Worm (Caenorhabditis elegans) whole organism, L4 larva: Measurements from ENCODE around the gene F54F11.1.

Experiments used
- F10B5.3 ChIP-seq: sonication (generic microtip); optimal IDR thresholded peaks from 2 replicates; lab custom pipeline; 2016; ENCODE audit warnings: mild to moderate bottlenecking, missing genetic modification characterization, missing compliant biosample characterization
- F49E8.2 ChIP-seq: sonication (generic microtip); optimal IDR thresholded peaks from 2 replicates; lab custom pipeline; 2016; ENCODE audit warnings: missing compliant biosample characterization, mild to moderate bottlenecking, missing genetic modification characterization, borderline replicate concordance
- R02D3.7 ChIP-seq: fragments of 150-350 bp; sonication (generic microtip); optimal IDR thresholded peaks from 3 replicates; lab custom pipeline; 2014; ENCODE audit warnings: missing biosample characterization, missing genetic modification characterization
- Y5F2A.4 ChIP-seq: fragments of 200-800 bp; sonication (Bioruptor generic); optimal IDR thresholded peaks from 2 replicates; lab custom pipeline; 2018; ENCODE audit warnings: mild to moderate bottlenecking, missing genetic modification characterization, missing compliant biosample characterization
- Y75B8A.6 ChIP-seq: fragments of 200-800 bp; sonication (Bioruptor generic); IDR thresholded peaks from 2 replicates; pipeline ENCODE4 v1.3.6; 2022; ENCODE audit warnings: missing genetic modification reagents, missing genetic modification characterization, missing compliant biosample characterization
- ZK546.5 ChIP-seq, 2 experiments: sonication (generic microtip); optimal IDR thresholded peaks; 2 replicates each; lab custom pipeline; 2017; ENCODE audit warnings: missing biosample characterization in 2 of 2, missing genetic modification characterization in 2 of 2
- aly-2 ChIP-seq: sonication (generic microtip); optimal IDR thresholded peaks from 2 replicates; lab custom pipeline; 2018; ENCODE audit warnings: missing biosample characterization, missing genetic modification characterization
- ama-1 ChIP-seq: fragments of 150-350 bp; optimal IDR thresholded peaks from 2 replicates; lab custom pipeline; 2014; ENCODE audit warnings: inconsistent platforms, mixed read lengths
- arid-1 ChIP-seq: fragments of 200-800 bp; sonication (Bioruptor generic); conservative IDR thresholded peaks from 2 replicates; pipeline ENCODE4 v1.3.6; 2022; ENCODE audit warnings: missing genetic modification reagents, missing genetic modification characterization, missing compliant biosample characterization
- attf-4 ChIP-seq: sonication (generic microtip); optimal IDR thresholded peaks from 3 replicates; lab custom pipeline; 2017; ENCODE audit warnings: missing biosample characterization, missing genetic modification characterization
- daf-12 ChIP-seq: fragments of 150-350 bp; optimal IDR thresholded peaks from 2 replicates; lab custom pipeline; 2014; ENCODE audit warnings: missing biosample characterization, missing genetic modification reagents, missing genetic modification characterization
- daf-16 ChIP-seq, 3 experiments: sonication (generic microtip); optimal IDR thresholded peaks; 2 replicates each; lab custom pipeline; 2016 to 2017; ENCODE audit warnings: missing genetic modification characterization in 3 of 3, missing genetic modification reagents in 3 of 3, mild to moderate bottlenecking in 2 of 3, missing compliant biosample characterization in 2 of 3, missing biosample characterization in 1 of 3, moderate library complexity in 1 of 3
- daf-8 ChIP-seq: fragments of 200-800 bp; sonication (Bioruptor generic); IDR thresholded peaks from 2 replicates; pipeline ENCODE4 v1.3.6; 2022; ENCODE audit warnings: missing genetic modification characterization, missing compliant biosample characterization
- duxl-1 ChIP-seq: sonication (generic microtip); optimal IDR thresholded peaks from 2 replicates; lab custom pipeline; 2016; ENCODE audit warnings: mild to moderate bottlenecking, missing genetic modification characterization, moderate library complexity, missing compliant biosample characterization; ENCODE audit not compliant: poor library complexity
- egl-27 ChIP-seq: sonication (generic microtip); optimal IDR thresholded peaks from 3 replicates; lab custom pipeline; 2017; ENCODE audit warnings: missing biosample characterization, missing genetic modification reagents, missing genetic modification characterization
- egl-43 ChIP-seq: fragments of 200-800 bp; sonication (Bioruptor generic); IDR thresholded peaks from 2 replicates; pipeline ENCODE4 v1.3.6; 2022; ENCODE audit warnings: missing genetic modification reagents, missing genetic modification characterization, missing compliant biosample characterization
- fos-1 ChIP-seq: fragments of 150-350 bp; optimal IDR thresholded peaks from 2 replicates; lab custom pipeline; 2014; ENCODE audit warnings: missing biosample characterization, missing genetic modification characterization
- hlh-11 ChIP-seq: fragments of 200-800 bp; sonication (Bioruptor generic); optimal IDR thresholded peaks from 2 replicates; lab custom pipeline; 2018; ENCODE audit warnings: mild to moderate bottlenecking, missing genetic modification characterization, missing compliant biosample characterization
- lin-15B ChIP-seq: fragments of 150-350 bp; sonication (generic microtip); optimal IDR thresholded peaks from 3 replicates; lab custom pipeline; 2014; ENCODE audit warnings: missing biosample characterization, missing genetic modification characterization
- lin-38 ChIP-seq: fragments of 200-800 bp; sonication (Bioruptor generic); IDR thresholded peaks from 2 replicates; pipeline ENCODE4 v1.3.6; 2022; ENCODE audit warnings: missing genetic modification reagents, missing genetic modification characterization, missing compliant biosample characterization
- madf-5 ChIP-seq, 2 experiments: fragments of 200-800 bp; sonication (Bioruptor generic); IDR thresholded peaks; 2 replicates each; pipeline ENCODE4 v1.3.6; 2022; ENCODE audit warnings: missing compliant biosample characterization in 2 of 2, missing genetic modification characterization in 2 of 2
- mdt-29 ChIP-seq: fragments of 200-800 bp; sonication (Bioruptor generic); IDR thresholded peaks from 2 replicates; pipeline ENCODE4 v1.3.6; 2022; ENCODE audit warnings: missing genetic modification reagents, missing genetic modification characterization, missing compliant biosample characterization
- mep-1 ChIP-seq: fragments of 150-350 bp; sonication (generic microtip); optimal IDR thresholded peaks from 3 replicates; lab custom pipeline; 2014; ENCODE audit warnings: missing biosample characterization, missing genetic modification characterization
- mxl-2 ChIP-seq: fragments of 200-800 bp; sonication (Bioruptor generic); conservative IDR thresholded peaks from 2 replicates; pipeline ENCODE4 v1.3.6; 2022; ENCODE audit warnings: missing genetic modification reagents, missing genetic modification characterization, missing compliant biosample characterization
- nhr-10 ChIP-seq: fragments of 150-350 bp; optimal IDR thresholded peaks from 2 replicates; lab custom pipeline; 2014; ENCODE audit warnings: missing biosample characterization, missing genetic modification characterization
- nhr-28 ChIP-seq: fragments of 150-350 bp; optimal IDR thresholded peaks from 2 replicates; lab custom pipeline; 2014; ENCODE audit warnings: missing biosample characterization, missing genetic modification characterization
- nhr-42 ChIP-seq: fragments of 200-800 bp; sonication (Bioruptor generic); IDR thresholded peaks from 2 replicates; pipeline ENCODE4 v1.3.6; 2022; ENCODE audit warnings: missing genetic modification characterization, missing compliant biosample characterization
- nhr-77 ChIP-seq: fragments of 150-350 bp; optimal IDR thresholded peaks from 2 replicates; lab custom pipeline; 2014; ENCODE audit warnings: missing biosample characterization, missing genetic modification characterization
- pha-4 ChIP-seq, 2 experiments: fragments of 150-350 bp in 1 of 2; fragments of 200-800 bp in 1 of 2; sonication (Bioruptor generic) in 1 of 2; IDR thresholded peaks in 1 of 2; optimal IDR thresholded peaks in 1 of 2; 2 replicates each; pipeline versions ENCODE4 v1.3.6 to Lab custom; 2014 to 2022; ENCODE audit warnings: missing genetic modification characterization in 2 of 2, missing genetic modification reagents in 2 of 2, missing biosample characterization in 1 of 2, missing compliant biosample characterization in 1 of 2
- php-3 ChIP-seq: fragments of 200-800 bp; sonication (Bioruptor generic); IDR thresholded peaks from 2 replicates; pipeline ENCODE4 v1.3.6; 2022; ENCODE audit warnings: missing genetic modification reagents, missing genetic modification characterization, missing compliant biosample characterization
- rbr-2 ChIP-seq: sonication (generic microtip); optimal IDR thresholded peaks from 2 replicates; lab custom pipeline; 2016; ENCODE audit warnings: missing genotype, missing genetic modification characterization, missing compliant biosample characterization
- set-16 ChIP-seq: fragments of 200-800 bp; sonication (Bioruptor generic); IDR thresholded peaks from 2 replicates; pipeline ENCODE4 v1.3.6; 2022; ENCODE audit warnings: missing genetic modification reagents, missing genetic modification characterization, missing compliant biosample characterization
- spr-1 ChIP-seq: sonication (generic microtip); optimal IDR thresholded peaks from 2 replicates; lab custom pipeline; 2016; ENCODE audit warnings: mild to moderate bottlenecking, missing genetic modification characterization, missing compliant biosample characterization
- unc-62 ChIP-seq, 3 experiments: fragments of 150-350 bp in 1 of 3; sonication (generic microtip); optimal IDR thresholded peaks in 2 of 3; peaks in 1 of 3; 1 replicate in 1 of 3; 2 replicates in 2 of 3; lab custom pipeline; 2014 to 2017; ENCODE audit warnings: missing biosample characterization in 3 of 3, missing genetic modification characterization in 3 of 3, missing genetic modification reagents in 3 of 3, missing genotype in 1 of 3
- vab-7 ChIP-seq: fragments of 200-800 bp; sonication (Bioruptor generic); IDR thresholded peaks from 2 replicates; pipeline ENCODE4 v1.3.6; 2022; ENCODE audit warnings: missing genetic modification reagents, missing genetic modification characterization, missing compliant biosample characterization
- ztf-11 ChIP-seq: fragments of 150-350 bp; optimal IDR thresholded peaks from 2 replicates; lab custom pipeline; 2014; ENCODE audit warnings: missing biosample characterization, missing genetic modification characterization
- ztf-7 ChIP-seq: fragments of 150-350 bp; optimal IDR thresholded peaks from 2 replicates; lab custom pipeline; 2014; ENCODE audit warnings: missing biosample characterization, missing genetic modification characterization

The F54F11.1 gene

DNA sequence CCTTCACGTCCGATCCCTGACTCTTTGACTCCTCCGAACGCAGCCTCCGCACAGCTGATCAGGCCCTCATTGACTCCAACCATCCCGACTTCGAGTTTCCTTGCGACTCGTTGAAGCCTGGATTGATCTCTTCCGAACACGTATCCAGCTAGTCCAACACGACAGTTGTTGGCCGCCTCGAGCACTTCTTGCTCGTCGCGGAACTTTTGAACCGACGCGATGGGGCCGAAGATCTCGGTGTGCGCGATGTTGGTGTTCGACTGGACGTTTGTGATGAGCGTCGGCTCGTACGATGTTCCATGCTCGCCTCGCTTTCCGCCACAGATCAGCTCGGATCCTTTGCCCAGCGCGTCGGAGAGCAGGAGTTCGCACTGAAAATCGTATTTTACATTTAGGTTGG lies 16.2 kb upstream of the F54F11.1 start:
- TF ChIP-seq hlh-11 (tag; lab: Kevin White, UChicago) = no peak
- TF ChIP-seq set-16 (GFP tag; lab: Robert Waterston, UW) = peak; percentile 69; the same call in 1 of the 2 replicates

DNA sequence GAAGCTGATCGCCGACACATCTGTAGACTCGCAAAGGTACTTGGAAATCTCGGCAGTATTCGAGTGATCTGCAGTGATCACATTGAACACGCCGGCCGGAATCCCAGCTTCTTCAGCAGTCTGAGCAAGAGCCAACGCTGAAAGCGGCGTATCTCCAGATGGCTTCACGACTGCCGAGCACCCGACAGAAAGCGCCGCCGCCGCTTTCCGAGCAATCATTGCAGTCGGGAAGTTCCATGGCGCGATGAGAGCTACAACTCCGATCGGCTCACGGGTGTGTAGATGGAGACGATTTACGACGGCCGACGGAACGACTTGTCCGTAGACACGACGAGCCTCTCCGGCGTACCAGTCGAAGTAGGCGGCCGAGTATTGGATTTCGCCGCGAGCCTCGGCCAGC lies 13.9 kb upstream of the F54F11.1 start:
- TF ChIP-seq set-16 (GFP tag; lab: Robert Waterston, UW) (peak; percentile 87), egl-43 (GFP tag; lab: Robert Waterston, UW) (peak; percentile 23; the same call in 1 of the 2 replicates), Y5F2A.4 (no peak), daf-8 (GFP tag; lab: Robert Waterston, UW) (0 out of 2 replicates have a peak, but pooled peaks have one; percentile 26)

DNA sequence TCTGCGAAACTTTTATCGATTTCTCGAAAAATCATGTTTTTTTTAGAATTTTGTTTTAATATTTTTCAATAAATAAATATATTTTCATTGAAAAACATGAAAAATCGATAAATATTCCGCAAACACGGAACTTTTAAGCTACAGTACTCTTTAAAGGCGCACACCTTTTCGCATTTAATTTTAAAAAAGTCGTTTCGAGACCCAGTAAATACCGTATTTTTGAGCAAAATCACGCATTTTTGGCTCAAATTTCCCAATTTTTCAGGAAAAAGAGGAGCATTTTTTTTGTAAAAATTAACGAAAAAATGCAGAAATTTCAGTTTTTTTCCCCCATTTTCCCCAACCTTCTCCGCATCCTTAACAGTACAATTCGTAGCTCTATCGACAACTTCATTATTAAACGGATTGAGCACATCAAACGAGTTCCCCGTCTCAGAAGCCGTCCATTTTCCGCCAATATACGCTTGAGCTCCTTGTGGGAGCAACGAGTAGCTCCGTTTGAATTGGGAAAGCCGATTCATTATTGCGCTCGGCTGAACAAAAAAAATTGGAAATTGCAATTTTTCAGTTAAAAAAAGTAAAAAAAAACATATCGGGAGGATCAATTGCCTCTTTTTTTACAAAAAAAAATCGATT lies 12.4 kb upstream of the F54F11.1 start, which contains the start of gene alh-7:
TSS of gene alh-7 (minus strand) at position 533 of the 636 bp plus-strand sequence.
- no peak for TF ChIP-seq aly-2 (tag; lab: Kevin White, UChicago)
- TF ChIP-seq nhr-42 (GFP tag; lab: Robert Waterston, UW) = peak; percentile 60; the same call in 1 of the 2 replicates
- no peak for TF ChIP-seq ZK546.5 (tag; optimal IDR thresholded peaks at IDR 0.05; lab: Kevin White, UChicago)
- peak; percentile 64 for TF ChIP-seq ama-1
- no peak for TF ChIP-seq F49E8.2 (tag; lab: Kevin White, UChicago)
- TF ChIP-seq fos-1 = no peak
- TF ChIP-seq lin-38 (GFP tag; lab: Robert Waterston, UW) = peak; percentile 32
- no peak for TF ChIP-seq R02D3.7
- TF ChIP-seq unc-62 (GFP tag; optimal IDR thresholded peaks at IDR 0.05 in 1 of 2; lab: Kevin White, UChicago) = peak in 1 of 2 experiments; percentile 57
- no peak for TF ChIP-seq unc-62 (tag; optimal IDR thresholded peaks at IDR 0.05; lab: Kevin White, UChicago)
- no peak for TF ChIP-seq madf-5 (GFP tag; IDR thresholded peaks at IDR 0.05; lab: Robert Waterston, UW)
- TF ChIP-seq Y75B8A.6 (GFP tag; lab: Robert Waterston, UW) = no peak
- TF ChIP-seq duxl-1 (tag; lab: Kevin White, UChicago) = no peak
- no peak for TF ChIP-seq rbr-2
- peak; percentile 33 for TF ChIP-seq Y5F2A.4
- TF ChIP-seq egl-27 (tag; lab: Kevin White, UChicago) = no peak

DNA sequence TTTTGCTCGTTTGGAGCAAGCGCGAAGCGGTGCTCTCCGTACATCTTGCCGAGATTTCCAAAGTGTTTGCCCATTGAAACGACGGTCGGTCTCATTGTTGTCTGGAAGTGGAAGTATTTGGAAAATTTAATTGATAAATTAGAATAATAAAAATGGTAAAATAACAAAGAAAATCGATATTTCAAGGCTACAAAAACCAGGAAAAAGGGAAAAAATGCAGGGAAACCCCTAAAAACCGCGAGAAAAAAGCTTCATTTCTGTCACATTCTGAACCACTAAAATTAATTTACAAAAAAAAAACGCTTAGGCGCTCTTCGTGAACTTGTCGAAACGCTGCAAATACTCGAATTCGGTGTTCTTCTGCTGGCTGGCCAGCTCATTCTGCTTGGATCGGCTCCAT lies 10.8 kb upstream of the F54F11.1 start, which contains the start of gene F45H10.2:
TSS of gene F45H10.2 (minus strand) at position 101 of the 400 bp plus-strand sequence.
- TF ChIP-seq lin-38 (GFP tag; lab: Robert Waterston, UW) (peak; percentile 30; the same call in 1 of the 2 replicates), ztf-11 (tag; lab: Kevin White, UChicago) (no peak)
- TF ChIP-seq, all 104 proteins: peak for 1

DNA sequence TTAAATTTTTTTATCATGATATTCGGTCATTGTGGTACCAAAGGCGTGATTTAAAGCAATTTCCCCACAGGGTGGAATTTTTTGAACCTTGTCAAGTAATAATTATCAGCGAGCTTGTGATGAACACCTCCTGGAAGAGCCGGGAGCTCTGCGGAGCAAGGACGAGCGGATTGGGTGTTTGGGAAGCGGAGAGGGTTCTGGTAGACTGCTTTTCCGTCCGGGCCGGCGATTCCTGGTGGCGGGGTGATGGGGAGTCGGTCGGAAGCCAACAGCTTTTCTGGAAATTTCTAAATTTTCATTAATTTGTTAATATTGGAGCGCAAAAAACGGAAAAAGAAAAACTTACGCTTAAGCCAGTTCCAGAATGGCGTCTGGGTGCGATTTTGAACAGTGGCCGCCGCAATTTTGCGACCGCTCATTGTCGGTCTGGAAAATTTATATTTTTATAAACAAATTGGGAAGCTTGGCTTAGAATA lies 9.5 kb upstream of the F54F11.1 start, which contains the start of gene ndua-7:
TSS of gene ndua-7 (minus strand) at position 426 of the 476 bp plus-strand sequence.
- TF ChIP-seq nhr-10 = no peak
- no peak for TF ChIP-seq daf-8 (GFP tag; lab: Robert Waterston, UW)
- TF ChIP-seq daf-12 (tag; lab: Kevin White, UChicago) = no peak
- TF ChIP-seq set-16 (GFP tag; lab: Robert Waterston, UW) = peak; percentile 88
- TF ChIP-seq attf-4 = no peak
- no peak for TF ChIP-seq madf-5 (GFP tag; IDR thresholded peaks at IDR 0.05; lab: Robert Waterston, UW)
- TF ChIP-seq, all 104 proteins: peak for 1

DNA sequence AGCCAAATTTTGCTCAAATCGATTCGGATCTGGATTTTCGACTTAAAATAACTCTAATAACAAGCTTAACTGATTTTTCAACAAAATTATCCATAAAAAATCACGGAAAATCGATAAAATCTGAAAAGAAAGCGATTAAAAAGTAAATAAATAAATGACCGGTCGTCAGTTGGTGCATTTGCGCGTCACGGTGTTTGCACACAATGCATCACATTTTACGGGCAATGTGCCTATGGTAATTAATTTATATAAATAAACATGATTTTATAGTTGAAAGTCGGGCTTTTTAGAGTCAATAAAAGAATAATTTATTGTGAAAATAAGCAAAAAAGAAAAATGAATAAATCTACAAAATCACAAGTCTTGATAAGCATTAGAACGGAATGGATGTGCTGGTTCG lies 9.0 kb upstream of the F54F11.1 start:
- TF ChIP-seq nhr-42 (GFP tag; lab: Robert Waterston, UW) (no peak), rbr-2 (peak; percentile 29), ztf-7 (tag; lab: Kevin White, UChicago) (peak; percentile 17), daf-16 (GFP tag; optimal IDR thresholded peaks at IDR 0.05; lab: Kevin White, UChicago) (no peak), daf-16 (tag; optimal IDR thresholded peaks at IDR 0.05; lab: Kevin White, UChicago) (peak; percentile 83), php-3 (peak; percentile 14; the same call in 1 of the 2 replicates), vab-7 (GFP tag; lab: Robert Waterston, UW) (no peak), unc-62 (GFP tag; optimal IDR thresholded peaks at IDR 0.05 in 1 of 2; lab: Kevin White, UChicago) (no peak), unc-62 (tag; optimal IDR thresholded peaks at IDR 0.05; lab: Kevin White, UChicago) (no peak), Y75B8A.6 (GFP tag; lab: Robert Waterston, UW) (no peak), pha-4 (GFP tag; IDR thresholded peaks at IDR 0.05; lab: Robert Waterston, UW) (peak; percentile 20; the same call in 1 of the 2 replicates), pha-4 (tag; optimal IDR thresholded peaks at IDR 0.05; lab: Kevin White, UChicago) (peak; percentile 49), nhr-28 (tag; lab: Kevin White, UChicago) (peak; percentile 26), nhr-77 (tag; lab: Kevin White, UChicago) (peak; percentile 46), arid-1 (GFP tag; lab: Robert Waterston, UW) (no peak), mxl-2 (GFP tag; lab: Robert Waterston, UW) (no peak), lin-15B (tag; lab: Kevin White, UChicago) (no peak), F10B5.3 (tag; lab: Kevin White, UChicago) (no peak), lin-38 (GFP tag; lab: Robert Waterston, UW) (peak; percentile 51), mep-1 (tag; lab: Kevin White, UChicago) (peak; percentile 22), spr-1 (tag; lab: Kevin White, UChicago) (no peak), mdt-29 (no peak), attf-4 (no peak)
